Worm (Caenorhabditis elegans) whole organism, L1 larva: Measurements from ENCODE around the gene C29F9.9.

Source experiments
- C34B4.2 ChIP-seq: sonication (generic microtip); optimal IDR thresholded peaks from 2 replicates; lab custom pipeline; 2017; ENCODE audit warnings: mild to moderate bottlenecking, missing genetic modification characterization, missing compliant biosample characterization
- ceh-88 ChIP-seq: fragments of 200-800 bp; sonication (Bioruptor generic); IDR thresholded peaks from 2 replicates; pipeline ENCODE4 v1.3.6; 2022; ENCODE audit warnings: missing genetic modification characterization, missing compliant biosample characterization
- lin-14 ChIP-seq: fragments of 200-800 bp; sonication (Bioruptor generic); optimal IDR thresholded peaks from 2 replicates; lab custom pipeline; 2018; ENCODE audit warnings: mild to moderate bottlenecking, missing genetic modification characterization, moderate library complexity, missing compliant biosample characterization
- lin-39 ChIP-seq: fragments of 150-350 bp; optimal IDR thresholded peaks from 2 replicates; lab custom pipeline; 2014; ENCODE audit warnings: missing biosample characterization, missing genetic modification reagents, missing genetic modification characterization
- lir-3 ChIP-seq: sonication (generic microtip); optimal IDR thresholded peaks from 2 replicates; lab custom pipeline; 2016; ENCODE audit warnings: mild to moderate bottlenecking, missing genetic modification characterization, moderate library complexity, missing compliant biosample characterization; ENCODE audit not compliant: poor library complexity
- mep-1 ChIP-seq: fragments of 150-350 bp; optimal IDR thresholded peaks from 2 replicates; lab custom pipeline; 2014; ENCODE audit warnings: missing biosample characterization, missing genetic modification characterization
- nhr-237 ChIP-seq: fragments of 150-350 bp; optimal IDR thresholded peaks from 2 replicates; lab custom pipeline; 2014; ENCODE audit warnings: missing biosample characterization, missing genetic modification characterization
- sox-4 ChIP-seq: sonication (generic microtip); optimal IDR thresholded peaks from 2 replicates; lab custom pipeline; 2016; ENCODE audit warnings: missing genetic modification characterization, missing compliant biosample characterization
- tbx-2 ChIP-seq: sonication (generic microtip); optimal IDR thresholded peaks from 2 replicates; lab custom pipeline; 2016; ENCODE audit warnings: missing genetic modification characterization, missing compliant biosample characterization
- zag-1 ChIP-seq: fragments of 150-350 bp; optimal IDR thresholded peaks from 2 replicates; lab custom pipeline; 2014; ENCODE audit warnings: missing biosample characterization, missing genetic modification characterization

DNA sequence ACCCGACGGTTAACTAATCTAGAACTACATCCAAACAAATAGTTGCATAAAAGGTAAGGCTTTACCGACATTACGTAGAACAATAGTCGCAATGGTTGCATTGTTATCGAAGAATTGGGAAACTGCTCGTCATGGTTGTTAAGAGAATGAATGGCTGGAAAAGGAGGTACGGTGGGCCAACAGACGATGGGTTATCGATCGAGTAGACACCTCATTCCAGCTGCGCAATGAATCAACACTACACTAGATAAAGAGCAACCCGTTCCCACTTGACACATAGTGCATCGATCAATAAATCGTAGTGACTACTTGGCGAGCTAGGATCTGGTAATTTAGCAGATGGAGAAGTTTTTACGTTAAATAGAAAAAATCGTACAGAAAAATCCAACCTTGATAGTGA, 46.4 kb upstream of the C29F9.9 start, which contains the start of the genes T17A3.12 and fbxb-83:
- TF ChIP-seq mep-1, result no peak
- TF ChIP-seq lin-39 (tag; lab: Kevin White, UChicago), result no peak
- TF ChIP-seq ceh-88, result no peak
- TF ChIP-seq zag-1, result no peak
- TF ChIP-seq lir-3 (tag; lab: Kevin White, UChicago), result no peak
- no peak for TF ChIP-seq lin-14 (GFP tag; lab: Kevin White, UChicago)
- TF ChIP-seq C34B4.2 (tag; lab: Kevin White, UChicago), result no peak
- no peak for TF ChIP-seq nhr-237
- TF ChIP-seq tbx-2 (tag; lab: Kevin White, UChicago), result no peak
- TF ChIP-seq sox-4 (tag; lab: Kevin White, UChicago), result no peak
